Fruit fly (Drosophila melanogaster) whole organism: ENCODE results near the gene RabGGTb.

ENCODE experiments used
- CG8478 ChIP-seq: fragments of >200 bp; optimal IDR thresholded peaks from 2 replicates; lab custom pipeline; 2018; ENCODE audit warnings: inconsistent platforms
- Dll ChIP-seq: fragments of >200 bp; optimal IDR thresholded peaks from 2 replicates; lab custom pipeline; 2017
- EcR ChIP-seq, 2 experiments: fragments of >200 bp; optimal IDR thresholded peaks; 2 replicates each; lab custom pipeline; 2017; ENCODE audit warnings: missing biosample characterization in 2 of 2, missing genetic modification characterization in 2 of 2, missing genetic modification reagents in 2 of 2
- pan ChIP-seq: fragments of >200 bp; optimal IDR thresholded peaks from 2 replicates; lab custom pipeline; 2017
- psq ChIP-seq: fragments of >200 bp; optimal IDR thresholded peaks from 2 replicates; lab custom pipeline; 2017
- usp ChIP-seq: fragments of >200 bp; optimal IDR thresholded peaks from 2 replicates; lab custom pipeline; 2017; ENCODE audit warnings: missing biosample characterization, missing genetic modification characterization, mixed read lengths

The RabGGTb gene

DNA sequence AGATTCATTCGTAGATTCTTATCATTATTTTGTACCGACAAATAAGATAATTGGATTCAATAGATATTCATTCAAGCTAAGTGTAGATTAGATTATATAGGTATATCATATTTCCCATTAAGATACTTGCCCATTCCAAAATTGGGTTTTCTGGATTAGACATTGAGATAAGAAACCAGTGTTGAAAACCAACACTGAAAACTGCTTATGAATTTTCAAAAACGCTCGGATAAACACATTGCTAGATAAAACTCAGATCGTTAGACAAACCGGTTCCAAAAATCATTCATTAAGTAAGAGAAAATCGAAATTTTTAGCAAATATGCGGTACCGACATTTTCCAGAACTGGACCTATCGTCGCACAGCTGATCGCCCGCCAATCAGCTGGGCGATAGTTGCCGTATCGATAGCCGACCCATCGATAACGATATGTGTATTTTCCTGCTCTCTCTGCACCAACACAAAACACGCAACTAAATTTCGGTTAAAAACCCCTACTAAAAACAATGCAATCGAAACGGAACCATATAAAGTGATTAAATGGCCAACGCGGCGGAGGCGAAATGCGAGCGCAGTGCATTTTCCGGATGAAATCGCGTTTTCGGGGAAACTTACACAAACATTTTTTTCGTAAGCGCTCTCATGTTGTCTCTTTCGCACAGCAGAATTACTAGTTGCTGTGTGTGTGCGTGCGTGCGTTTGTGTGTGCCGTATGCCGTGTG lies 6.8 kb downstream of the RabGGTb start, which contains the start of the genes NTPase and lilli:
TSS of gene NTPase (minus strand) at position 348 of the 723 bp plus-strand sequence.
TSS of gene lilli (plus strand) at position 427 of the 723 bp plus-strand sequence.
- TF ChIP-seq Dll (lab: Kevin White, UChicago) (no peak), EcR (GFP tag; optimal IDR thresholded peaks at IDR 0.05; lab: Kevin White, UChicago) (no peak)

DNA sequence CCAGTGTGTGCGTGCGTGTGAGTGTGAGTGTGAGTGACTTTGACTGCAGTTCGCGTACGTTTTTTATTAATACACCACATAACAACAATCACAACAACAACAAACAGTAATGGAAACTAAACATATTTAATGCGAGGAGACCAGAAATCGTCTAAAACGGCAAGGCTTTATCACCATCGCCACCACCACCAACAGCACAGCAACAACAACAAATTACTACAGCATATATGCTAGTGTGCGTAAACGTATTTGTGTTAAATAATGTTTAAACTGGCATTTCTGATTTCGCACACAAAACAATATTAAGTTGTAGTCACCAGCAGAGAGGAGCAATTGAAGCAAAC lies 7.3 kb downstream of the RabGGTb start:
- TF ChIP-seq CG8478 (lab: Kevin White, UChicago) (peak; percentile 67), psq (no peak)

DNA sequence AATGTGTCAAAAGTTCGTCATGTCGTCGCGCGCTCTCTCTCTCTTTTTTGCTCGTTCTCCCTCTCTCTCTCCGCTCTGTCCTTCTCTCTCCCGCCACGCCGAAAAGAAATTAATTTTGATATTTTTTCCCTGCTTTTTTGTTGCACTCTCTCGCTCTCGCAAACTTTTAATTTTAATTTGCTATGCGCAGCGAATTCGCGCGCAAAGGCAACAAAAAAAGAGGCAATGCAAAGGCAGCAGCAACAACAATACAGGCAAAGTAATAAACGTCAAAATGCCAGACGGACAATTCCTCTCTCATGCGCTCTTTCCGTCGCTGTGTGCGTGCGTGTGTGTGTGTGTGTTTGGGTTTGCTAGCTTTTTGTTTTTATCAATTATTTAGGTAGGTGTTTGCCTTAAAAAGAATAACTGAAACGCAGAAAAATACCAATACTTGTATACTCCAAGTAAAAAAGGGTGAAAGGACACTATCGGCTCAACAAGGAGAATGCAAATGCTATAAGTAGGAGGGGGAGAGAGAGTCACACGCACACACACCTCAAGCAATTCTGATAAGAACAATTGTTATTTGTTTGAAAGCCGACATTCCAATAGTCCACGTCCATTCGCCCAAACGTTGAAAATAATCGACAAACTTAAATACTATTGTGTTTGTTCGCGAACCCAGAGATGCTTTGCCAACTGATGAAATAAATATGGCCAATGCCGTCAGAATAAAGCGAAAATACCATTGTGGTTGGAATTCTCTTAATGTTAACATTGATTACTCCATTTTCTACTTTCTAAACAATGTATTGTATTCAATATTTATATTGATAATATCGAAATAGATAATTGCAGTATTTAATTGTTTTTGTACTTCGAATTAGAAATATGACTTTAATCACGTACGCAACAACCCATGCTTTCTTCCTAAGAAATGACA lies 8.0 kb downstream of the RabGGTb start:
- TF ChIP-seq pan (no peak), usp (GFP tag; lab: Kevin White, UChicago) (no peak), CG8478 (lab: Kevin White, UChicago) (no peak), EcR (GFP tag; optimal IDR thresholded peaks at IDR 0.05; lab: Kevin White, UChicago) (no peak), Dll (lab: Kevin White, UChicago) (peak; percentile 80), psq (no peak)

DNA sequence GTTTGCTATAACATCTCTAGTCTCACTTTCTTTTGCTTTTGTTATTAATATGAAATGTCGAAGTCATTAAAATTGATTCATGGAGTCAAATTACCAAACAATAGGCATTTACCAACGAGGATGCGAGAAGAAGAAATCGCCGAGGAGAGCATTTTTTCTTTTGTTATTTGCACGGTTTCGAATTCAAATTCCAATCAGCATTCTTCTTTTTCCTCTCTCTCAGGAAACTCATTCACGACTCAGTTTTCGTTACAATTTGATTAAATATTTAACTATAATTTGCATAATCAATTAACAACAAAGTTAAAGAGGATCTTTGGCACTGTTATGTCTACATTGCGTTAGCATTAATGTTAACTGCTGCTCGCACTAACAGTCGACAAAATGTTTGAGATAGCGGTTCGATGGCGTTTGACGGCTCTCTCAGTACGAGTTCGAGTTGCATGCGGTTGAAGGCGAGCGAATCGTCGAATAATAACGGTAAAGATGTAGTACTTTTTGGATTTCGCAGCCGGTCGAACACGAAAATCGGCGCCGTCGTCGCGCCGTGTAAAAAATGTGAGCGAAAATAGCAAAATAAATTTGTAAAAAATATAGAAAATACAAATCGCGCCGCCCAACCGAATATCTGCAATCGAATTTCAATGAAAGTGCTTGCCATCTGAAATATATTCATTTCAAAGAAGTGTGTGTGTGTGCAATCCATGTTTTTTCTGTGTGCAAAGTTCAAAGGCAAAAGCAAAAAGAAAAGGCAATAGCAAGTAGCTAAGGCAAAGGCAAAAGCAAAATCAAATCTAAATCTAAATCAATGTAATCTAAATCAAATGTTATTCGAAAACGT lies 9.1 kb downstream of the RabGGTb start:
- TF ChIP-seq EcR (GFP tag; optimal IDR thresholded peaks at IDR 0.05; lab: Kevin White, UChicago) = no peak
- TF ChIP-seq psq = no peak
- TF ChIP-seq Dll (lab: Kevin White, UChicago) = no peak
- no peak for TF ChIP-seq CG8478 (lab: Kevin White, UChicago)
- no peak for TF ChIP-seq usp (GFP tag; lab: Kevin White, UChicago)
- no peak for TF ChIP-seq pan

DNA sequence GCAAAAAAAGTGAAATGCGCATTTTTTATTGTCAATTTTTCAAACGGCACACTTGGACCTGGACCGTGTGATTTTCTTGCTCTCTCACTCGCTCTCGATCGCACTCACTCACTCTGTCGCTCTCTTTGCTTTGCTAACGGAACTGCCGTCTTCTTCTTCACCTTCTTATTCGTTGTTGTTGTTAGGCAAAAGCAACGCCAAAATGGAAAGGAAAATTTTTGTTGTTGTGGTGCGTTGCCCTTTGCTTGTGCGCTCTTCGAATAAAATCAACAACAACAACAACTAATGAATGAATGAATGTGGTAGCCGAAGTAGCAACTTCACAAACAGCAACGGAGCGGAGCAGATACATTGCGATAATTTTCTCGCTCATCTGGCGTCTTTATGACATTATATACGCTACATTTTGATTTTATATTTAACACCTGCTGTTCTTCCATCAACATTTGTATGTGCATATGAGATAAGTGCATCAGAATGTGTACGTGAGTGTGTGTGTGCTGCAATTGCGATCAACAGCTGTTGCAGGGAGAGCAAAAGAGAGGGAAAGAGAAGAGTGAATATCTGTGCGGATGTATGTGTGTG lies 10.0 kb downstream of the RabGGTb start:
- TF ChIP-seq psq (no peak), CG8478 (lab: Kevin White, UChicago) (no peak), pan (no peak), EcR (GFP tag; optimal IDR thresholded peaks at IDR 0.05; lab: Kevin White, UChicago) (peak in 1 of 2 experiments; percentile 78), Dll (lab: Kevin White, UChicago) (no peak)

DNA sequence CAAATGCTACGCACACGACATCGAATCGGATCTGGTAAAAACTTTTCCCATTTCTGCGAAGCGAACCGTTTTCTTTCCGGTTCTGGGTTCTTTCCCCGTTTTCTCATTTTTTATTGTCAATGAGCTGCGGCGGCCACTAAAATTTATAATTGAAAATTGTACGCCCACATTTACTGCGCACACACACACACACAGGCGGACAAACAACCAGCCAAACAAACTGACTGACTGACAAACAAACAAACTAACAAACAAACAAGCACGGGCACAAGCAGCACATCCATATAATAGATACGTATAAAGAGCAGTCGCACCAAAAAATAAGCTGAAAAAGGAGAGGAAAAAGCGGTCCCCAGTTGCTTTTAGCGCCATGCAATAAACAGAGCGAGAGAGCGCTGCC lies 12.3 kb downstream of the RabGGTb start:
- TF ChIP-seq EcR (GFP tag; optimal IDR thresholded peaks at IDR 0.05; lab: Kevin White, UChicago) (no peak), CG8478 (lab: Kevin White, UChicago) (no peak), usp (GFP tag; lab: Kevin White, UChicago) (no peak), psq (no peak), Dll (lab: Kevin White, UChicago) (no peak), pan (no peak)

DNA sequence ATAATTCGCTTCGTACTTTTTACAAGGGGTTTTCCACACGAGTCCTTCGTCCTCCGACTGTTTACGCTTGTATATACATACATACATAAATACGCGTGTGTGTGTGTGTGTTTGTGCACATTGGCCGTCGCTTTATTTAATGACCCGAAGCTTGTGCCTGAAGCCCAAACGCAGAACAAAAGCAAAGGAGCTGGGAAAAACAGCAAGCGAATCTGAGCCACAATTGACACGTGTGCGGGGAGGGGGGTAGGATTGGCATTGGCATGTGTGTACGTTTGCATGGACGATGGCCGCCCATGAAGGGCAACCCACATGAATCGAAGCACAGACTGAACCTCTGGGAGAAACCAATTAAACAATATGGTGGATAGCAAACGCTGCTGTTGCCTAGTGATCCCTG lies 15.4 kb downstream of the RabGGTb start:
- no peak for TF ChIP-seq pan
- TF ChIP-seq EcR (GFP tag; optimal IDR thresholded peaks at IDR 0.05; lab: Kevin White, UChicago) = no peak
- no peak for TF ChIP-seq CG8478 (lab: Kevin White, UChicago)
- TF ChIP-seq Dll (lab: Kevin White, UChicago) = no peak
- TF ChIP-seq usp (GFP tag; lab: Kevin White, UChicago) = no peak
- TF ChIP-seq psq = no peak

DNA sequence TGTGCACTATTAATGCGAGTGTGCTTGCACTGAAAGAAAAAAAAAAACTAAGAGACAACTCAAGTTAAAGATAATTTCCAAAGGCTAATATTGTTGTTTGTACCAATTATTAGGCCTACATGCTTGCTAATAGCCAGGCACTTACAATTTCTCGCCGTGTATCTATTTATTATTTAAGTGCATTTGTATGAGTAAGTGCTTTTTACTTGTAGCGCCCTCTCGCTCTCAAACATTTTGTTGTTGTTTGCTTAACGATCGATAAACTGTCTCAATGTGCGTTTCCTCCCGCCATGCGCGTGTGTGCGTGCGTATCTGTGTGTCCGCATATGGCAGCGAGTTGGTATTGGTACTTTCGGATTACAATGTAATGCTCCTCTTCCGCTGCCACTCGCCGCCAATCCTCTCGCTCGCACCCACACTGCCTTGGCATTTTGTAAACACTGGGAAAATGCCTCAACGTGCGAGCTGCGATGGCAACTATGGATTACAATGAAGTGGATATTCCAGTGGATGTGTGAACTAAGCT lies 18.2 kb downstream of the RabGGTb start:
- no peak for TF ChIP-seq pan
- TF ChIP-seq CG8478 (lab: Kevin White, UChicago) = no peak
- no peak for TF ChIP-seq Dll (lab: Kevin White, UChicago)
- TF ChIP-seq usp (GFP tag; lab: Kevin White, UChicago) = no peak
- TF ChIP-seq psq = no peak
- no peak for TF ChIP-seq EcR (GFP tag; optimal IDR thresholded peaks at IDR 0.05; lab: Kevin White, UChicago)

DNA sequence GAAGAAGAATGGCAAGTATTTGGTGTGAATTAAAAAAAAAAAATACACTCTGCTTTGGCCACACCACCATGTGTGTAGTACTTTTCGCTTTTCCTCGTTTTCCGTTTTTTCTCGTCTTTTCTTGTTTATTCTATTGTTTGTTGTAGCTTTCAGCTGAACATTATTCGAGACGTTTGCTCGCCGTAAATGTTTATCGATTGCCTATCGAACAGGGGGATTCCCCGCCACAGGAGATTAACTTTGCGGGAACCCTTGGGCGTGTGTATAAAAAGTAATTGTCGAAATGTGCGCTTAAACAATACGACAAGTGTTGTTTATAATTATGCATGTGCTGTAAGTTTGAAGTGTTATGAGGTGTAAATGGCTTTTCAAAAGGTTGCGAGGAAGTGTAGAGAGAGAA lies 18.8 kb downstream of the RabGGTb start:
- TF ChIP-seq EcR (GFP tag; optimal IDR thresholded peaks at IDR 0.05; lab: Kevin White, UChicago) = no peak
- TF ChIP-seq usp (GFP tag; lab: Kevin White, UChicago) = no peak
- no peak for TF ChIP-seq pan
- TF ChIP-seq Dll (lab: Kevin White, UChicago) = no peak
- TF ChIP-seq psq = no peak
- TF ChIP-seq CG8478 (lab: Kevin White, UChicago) = no peak

DNA sequence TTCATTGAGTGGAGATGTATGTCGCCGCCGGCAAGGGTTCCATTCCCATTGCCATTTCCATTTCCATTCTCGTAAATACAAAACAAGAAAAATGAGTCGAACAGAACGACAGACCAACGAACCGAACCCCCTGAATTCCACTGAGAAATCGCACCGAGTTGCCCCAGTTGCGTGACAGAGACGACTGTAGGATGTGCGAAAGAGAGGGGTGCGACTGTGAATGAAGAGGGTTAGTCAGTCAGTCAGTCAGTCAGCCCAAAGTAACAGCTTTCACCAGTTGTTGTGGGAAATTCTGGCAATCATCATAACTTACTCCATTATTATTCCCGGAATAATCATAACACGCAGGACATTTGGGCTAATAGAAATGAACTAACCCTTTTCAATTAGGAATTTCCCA lies 19.3 kb downstream of the RabGGTb start:
- no peak for TF ChIP-seq psq
- TF ChIP-seq usp (GFP tag; lab: Kevin White, UChicago) = no peak
- TF ChIP-seq Dll (lab: Kevin White, UChicago) = no peak
- TF ChIP-seq CG8478 (lab: Kevin White, UChicago) = no peak
- no peak for TF ChIP-seq EcR (GFP tag; optimal IDR thresholded peaks at IDR 0.05; lab: Kevin White, UChicago)
- TF ChIP-seq pan = no peak
